Worm (Caenorhabditis elegans) whole organism, L4 larva: ENCODE results near the gene R08C7.8.

Source experiments
- arid-1 ChIP-seq: fragments of 200-800 bp; sonication (Bioruptor generic); conservative IDR thresholded peaks from 2 replicates; pipeline ENCODE4 v1.3.6; 2022; ENCODE audit warnings: missing genetic modification reagents, missing genetic modification characterization, missing compliant biosample characterization
- daf-8 ChIP-seq: fragments of 200-800 bp; sonication (Bioruptor generic); IDR thresholded peaks from 2 replicates; pipeline ENCODE4 v1.3.6; 2022; ENCODE audit warnings: missing genetic modification characterization, missing compliant biosample characterization
- fkh-10 ChIP-seq: fragments of 150-350 bp; optimal IDR thresholded peaks from 2 replicates; lab custom pipeline; 2014; ENCODE audit warnings: missing biosample characterization, missing genetic modification reagents, missing genetic modification characterization
- snpc-1.2 ChIP-seq: fragments of 200-800 bp; sonication (Bioruptor generic); IDR thresholded peaks from 2 replicates; pipeline ENCODE4 v1.3.6; 2022; ENCODE audit warnings: missing genetic modification reagents, missing genetic modification characterization, missing compliant biosample characterization
- unc-62 ChIP-seq, 3 experiments: fragments of 150-350 bp in 1 of 3; sonication (generic microtip); optimal IDR thresholded peaks in 2 of 3; peaks in 1 of 3; 1 replicate in 1 of 3; 2 replicates in 2 of 3; lab custom pipeline; 2014 to 2017; ENCODE audit warnings: missing biosample characterization in 3 of 3, missing genetic modification characterization in 3 of 3, missing genetic modification reagents in 3 of 3, missing genotype in 1 of 3

- TF ChIP-seq unc-62 (GFP tag; optimal IDR thresholded peaks at IDR 0.05 in 1 of 2; lab: Kevin White, UChicago) (peak in 1 of 2 experiments; percentile 63), unc-62 (tag; optimal IDR thresholded peaks at IDR 0.05; lab: Kevin White, UChicago) (no peak), fkh-10 (GFP tag; lab: Kevin White, UChicago) (no peak), daf-8 (GFP tag; lab: Robert Waterston, UW) (no peak), snpc-1.2 (GFP tag; lab: Robert Waterston, UW) (no peak), arid-1 (GFP tag; lab: Robert Waterston, UW) (no peak; the same call in 1 of the 2 replicates)
Observed at ce11 chrIV:4468046-4468727, 33.8 kb upstream of the R08C7.8 start.
